Worm (Caenorhabditis elegans): ENCODE data around the gene bpl-1.

- no peak for TF ChIP-seq him-1 (tag; optimal IDR thresholded peaks at IDR 0.05)
- TF ChIP-seq W03F9.2 (tag; optimal IDR thresholded peaks at IDR 0.05), result no peak
These were observed 28.8 kb upstream of the bpl-1 start, which contains the start of gene blos-4 for ce11 chrII:6245199-6245702.
